Fruit fly (Drosophila melanogaster) whole organism, prepupa: ENCODE measurements around the gene CG7506.
A peak's percentile ranks its signal among the peaks of the same experiment; 100 is the strongest.

ENCODE experiments used
- CG1621 ChIP-seq: fragments of 200-800 bp; sonication (Bioruptor generic); optimal IDR thresholded peaks from 3 replicates; lab custom pipeline; 2018; ENCODE audit warnings: missing biosample characterization, mild to moderate bottlenecking, missing genetic modification characterization
- CG3032 ChIP-seq: fragments of 200-800 bp; optimal IDR thresholded peaks from 2 replicates; lab custom pipeline; 2019; ENCODE audit warnings: missing biosample characterization, mild to moderate bottlenecking, missing genetic modification characterization, moderate library complexity
- CG32006 ChIP-seq: fragments of 200-800 bp; sonication (Bioruptor generic); optimal IDR thresholded peaks from 3 replicates; lab custom pipeline; 2017; ENCODE audit warnings: missing biosample characterization, mild to moderate bottlenecking, missing genetic modification characterization
- CG3919 ChIP-seq: fragments of 200-800 bp; sonication (Bioruptor generic); optimal IDR thresholded peaks from 3 replicates; lab custom pipeline; 2016; ENCODE audit warnings: missing biosample characterization, missing genetic modification characterization
- CG4318 ChIP-seq: fragments of 200-800 bp; sonication (Bioruptor generic); optimal IDR thresholded peaks from 3 replicates; lab custom pipeline; 2017; ENCODE audit warnings: missing biosample characterization, mild to moderate bottlenecking, missing genetic modification characterization
- CG6792 ChIP-seq: fragments of 200-800 bp; sonication (Bioruptor generic); optimal IDR thresholded peaks from 3 replicates; lab custom pipeline; 2016; ENCODE audit warnings: missing biosample characterization, missing genetic modification characterization
- CG6808 ChIP-seq: fragments of 200-800 bp; sonication (Bioruptor generic); optimal IDR thresholded peaks from 3 replicates; lab custom pipeline; 2017; ENCODE audit warnings: missing biosample characterization, missing genetic modification characterization, mild to moderate bottlenecking, moderate library complexity, missing genetic modification reagents
- CG8119 ChIP-seq: fragments of 200-800 bp; sonication (Bioruptor generic); IDR thresholded peaks from 3 replicates; pipeline ENCODE4 v1.3.6; 2022; ENCODE audit warnings: missing biosample characterization, missing genetic modification characterization
- CG9139 ChIP-seq: fragments of 200-800 bp; sonication (Bioruptor generic); optimal IDR thresholded peaks from 3 replicates; lab custom pipeline; 2017; ENCODE audit warnings: missing biosample characterization, mild to moderate bottlenecking, missing genetic modification characterization
- Eip75B ChIP-seq: fragments of 200-800 bp; sonication (Bioruptor generic); optimal IDR thresholded peaks from 3 replicates; lab custom pipeline; 2016; ENCODE audit warnings: missing biosample characterization, missing genetic modification characterization
- Eip78C ChIP-seq: fragments of 200-800 bp; sonication (Bioruptor generic); peaks from one replicate; lab custom pipeline; 2016; ENCODE audit warnings: missing biosample characterization, missing genetic modification characterization
- Eip93F ChIP-seq: fragments of 200-800 bp; sonication (Bioruptor generic); optimal IDR thresholded peaks from 2 replicates; lab custom pipeline; 2016; ENCODE audit warnings: missing biosample characterization, mild to moderate bottlenecking, missing genetic modification characterization
- Ets96B ChIP-seq: fragments of 200-800 bp; optimal IDR thresholded peaks from 2 replicates; lab custom pipeline; 2019; ENCODE audit warnings: missing biosample characterization, mild to moderate bottlenecking, missing genetic modification characterization, moderate library complexity
- Gug ChIP-seq: fragments of 200-800 bp; sonication (Bioruptor generic); IDR thresholded peaks from 2 replicates; pipeline ENCODE4 v1.3.6; 2022; ENCODE audit warnings: missing biosample characterization, missing genetic modification characterization
- Hr38 ChIP-seq: sonication (Bioruptor generic); optimal IDR thresholded peaks from 2 replicates; lab custom pipeline; 2016; ENCODE audit warnings: missing biosample characterization, missing genetic modification characterization
- Hr39 ChIP-seq: fragments of 200-800 bp; sonication (Bioruptor generic); optimal IDR thresholded peaks from 2 replicates; lab custom pipeline; 2016; ENCODE audit warnings: missing biosample characterization, missing genetic modification characterization
- Hr4 ChIP-seq: fragments of 200-800 bp; sonication (Bioruptor generic); optimal IDR thresholded peaks from 3 replicates; lab custom pipeline; 2016; ENCODE audit warnings: missing biosample characterization, missing genetic modification characterization
- Lpt ChIP-seq: fragments of 200-800 bp; sonication (Bioruptor generic); optimal IDR thresholded peaks from 3 replicates; lab custom pipeline; 2016; ENCODE audit warnings: missing biosample characterization, missing genetic modification characterization
- Met ChIP-seq: fragments of 200-800 bp; sonication (Bioruptor generic); optimal IDR thresholded peaks from 3 replicates; lab custom pipeline; 2016; ENCODE audit warnings: missing biosample characterization, missing genetic modification characterization
- OdsH ChIP-seq: fragments of 200-800 bp; sonication (Bioruptor generic); optimal IDR thresholded peaks from 3 replicates; lab custom pipeline; 2016; ENCODE audit warnings: missing biosample characterization, missing genetic modification characterization
- Smox ChIP-seq: fragments of 200-800 bp; sonication (Bioruptor generic); optimal IDR thresholded peaks from 3 replicates; lab custom pipeline; 2016; ENCODE audit warnings: missing biosample characterization, missing genetic modification characterization
- Sox102F ChIP-seq: fragments of 200-800 bp; sonication (Bioruptor generic); optimal IDR thresholded peaks from 2 replicates; lab custom pipeline; 2016; ENCODE audit warnings: missing biosample characterization, mild to moderate bottlenecking, missing genetic modification characterization
- Sox14 ChIP-seq: fragments of 200-800 bp; sonication (Bioruptor generic); optimal IDR thresholded peaks from 3 replicates; lab custom pipeline; 2016; ENCODE audit warnings: missing biosample characterization, missing genetic modification characterization
- achi ChIP-seq: fragments of 200-800 bp; sonication (Bioruptor generic); optimal IDR thresholded peaks from 3 replicates; lab custom pipeline; 2016; ENCODE audit warnings: missing biosample characterization, missing genetic modification characterization
- dac ChIP-seq: fragments of 200-800 bp; sonication (Bioruptor generic); optimal IDR thresholded peaks from 2 replicates; lab custom pipeline; 2017; ENCODE audit warnings: missing biosample characterization, mild to moderate bottlenecking, missing genetic modification characterization
- dsx ChIP-seq: fragments of 200-800 bp; optimal IDR thresholded peaks from 3 replicates; lab custom pipeline; 2019; ENCODE audit warnings: missing biosample characterization, mild to moderate bottlenecking, missing genetic modification characterization, moderate library complexity; ENCODE audit not compliant: poor library complexity, severe bottlenecking
- eg ChIP-seq: fragments of 200-800 bp; sonication (Bioruptor generic); IDR thresholded peaks from 3 replicates; pipeline ENCODE4 v1.3.6; 2022; ENCODE audit warnings: missing biosample characterization, missing genetic modification characterization
- esn ChIP-seq: fragments of 200-800 bp; sonication (Bioruptor generic); optimal IDR thresholded peaks from 2 replicates; lab custom pipeline; 2016; ENCODE audit warnings: missing biosample characterization, mild to moderate bottlenecking, missing genetic modification characterization, moderate library complexity
- fkh ChIP-seq: fragments of 200-800 bp; sonication (Bioruptor generic); optimal IDR thresholded peaks from 3 replicates; lab custom pipeline; 2017; ENCODE audit warnings: missing biosample characterization, mild to moderate bottlenecking, missing genetic modification characterization, moderate library complexity
- lz ChIP-seq: fragments of 200-800 bp; sonication (Bioruptor generic); optimal IDR thresholded peaks from 3 replicates; lab custom pipeline; 2016; ENCODE audit warnings: missing biosample characterization, missing genetic modification characterization
- svp ChIP-seq: fragments of 200-800 bp; sonication (Bioruptor generic); peaks from one replicate; lab custom pipeline; 2016; ENCODE audit warnings: missing biosample characterization, missing genetic modification characterization

CG7506 gene

dm6 chr3L:7643562-7643961, 2.1 kb upstream of the CG7506 start:
- no peak for TF ChIP-seq CG1621 (tag; lab: Kevin White, UChicago)
- no peak for TF ChIP-seq CG4318 (GFP tag; lab: Kevin White, UChicago)
- TF ChIP-seq Smox (GFP tag; lab: Kevin White, UChicago), result no peak
- TF ChIP-seq eg, result no peak
- no peak for TF ChIP-seq CG6808 (GFP tag; lab: Kevin White, UChicago)
- no peak for TF ChIP-seq dsx (GFP tag; lab: Kevin White, UChicago)
- TF ChIP-seq CG3032 (tag; lab: Kevin White, UChicago), result no peak
- no peak for TF ChIP-seq Hr4 (GFP tag; lab: Kevin White, UChicago)
- no peak for TF ChIP-seq Sox102F (GFP tag; lab: Kevin White, UChicago)

- TF ChIP-seq Eip93F (no peak), Met (no peak), CG8119 (GFP tag; lab: Robert Waterston, UW) (no peak), CG6792 (GFP tag; lab: Kevin White, UChicago) (no peak), Sox14 (GFP tag; lab: Kevin White, UChicago) (no peak), dac (GFP tag; lab: Kevin White, UChicago) (no peak), Hr39 (GFP tag; lab: Kevin White, UChicago) (no peak), CG6808 (GFP tag; lab: Kevin White, UChicago) (no peak), CG3032 (tag; lab: Kevin White, UChicago) (no peak), dsx (GFP tag; lab: Kevin White, UChicago) (no peak), Eip75B (GFP tag; lab: Kevin White, UChicago) (no peak), CG1621 (tag; lab: Kevin White, UChicago) (no peak), CG4318 (GFP tag; lab: Kevin White, UChicago) (no peak), svp (GFP tag; lab: Kevin White, UChicago) (no peak), CG32006 (no peak), CG3919 (GFP tag; lab: Kevin White, UChicago) (no peak), lz (GFP tag; lab: Kevin White, UChicago) (no peak)
Observed at dm6 chr3L:7640297-7640696, 1.2 kb downstream of the CG7506 start, which contains the start of gene Urm1. Urm1 (minus strand) TSS chr3L:7640446.

- TF ChIP-seq fkh, result no peak
- TF ChIP-seq Eip78C (GFP tag; lab: Kevin White, UChicago), result peak; percentile 28
- TF ChIP-seq Ets96B (tag; lab: Kevin White, UChicago), result no peak
Observed at dm6 chr3L:7639533-7639932, 1.9 kb downstream of the CG7506 start.

dm6 chr3L:7634743-7635469, 6.5 kb downstream of the CG7506 start:
- TF ChIP-seq Gug (GFP tag; lab: Robert Waterston, UW), result peak; percentile 56; the same call in 1 of the 2 replicates
- TF ChIP-seq CG9139 (GFP tag; lab: Kevin White, UChicago), result no peak
- TF ChIP-seq achi (GFP tag; lab: Kevin White, UChicago), result no peak
- TF ChIP-seq esn (GFP tag; lab: Kevin White, UChicago), result no peak
- no peak for TF ChIP-seq OdsH (GFP tag; lab: Kevin White, UChicago)
- TF ChIP-seq, all 60 proteins: peak for 1

- no peak for TF ChIP-seq Lpt (GFP tag; lab: Kevin White, UChicago)
- TF ChIP-seq svp (GFP tag; lab: Kevin White, UChicago), result peak; percentile 92
- no peak for TF ChIP-seq Hr38 (GFP tag; lab: Kevin White, UChicago)
Observed at dm6 chr3L:7633619-7634018, 7.8 kb downstream of the CG7506 start.
